Fruit fly (Drosophila melanogaster): ENCODE results near the gene UGP.

DNA sequence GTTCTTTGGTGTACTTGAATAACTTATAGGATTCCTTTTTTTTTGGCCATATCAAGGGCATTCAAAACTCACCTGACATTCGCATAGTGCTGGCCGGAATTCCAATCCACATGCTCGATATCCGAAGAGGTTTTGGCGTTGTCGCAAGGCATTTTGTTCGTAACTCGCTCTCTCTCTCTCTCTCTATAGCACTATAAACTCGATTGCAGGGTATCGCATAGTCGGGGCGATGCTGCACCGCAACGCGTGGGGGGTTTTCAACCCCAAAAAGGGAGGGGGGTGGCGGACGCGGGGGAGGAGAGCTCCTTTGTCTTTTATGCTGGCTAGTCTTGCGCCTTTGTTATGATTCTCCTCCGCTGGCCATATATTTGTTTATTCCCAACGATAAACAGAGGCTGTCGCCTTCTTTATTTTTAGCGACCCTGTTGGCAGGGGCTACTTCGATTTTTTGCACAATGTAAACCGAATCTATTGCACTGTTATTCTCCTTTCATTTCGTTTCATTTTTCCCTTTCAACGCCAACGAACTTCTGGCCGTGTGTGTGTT, 39.8 kb upstream of the UGP start:
- TF ChIP-seq Sin3A (optimal IDR thresholded peaks at IDR 0.05), result no peak
- no peak for TF ChIP-seq psq (optimal IDR thresholded peaks at IDR 0.05)
- no peak for TF ChIP-seq Myc (optimal IDR thresholded peaks at IDR 0.05)
- no peak for TF ChIP-seq h (optimal IDR thresholded peaks at IDR 0.05)

All from Kc167 (cell line).